Fruit fly (Drosophila melanogaster): ENCODE data around the gene CG43645.

DNA sequence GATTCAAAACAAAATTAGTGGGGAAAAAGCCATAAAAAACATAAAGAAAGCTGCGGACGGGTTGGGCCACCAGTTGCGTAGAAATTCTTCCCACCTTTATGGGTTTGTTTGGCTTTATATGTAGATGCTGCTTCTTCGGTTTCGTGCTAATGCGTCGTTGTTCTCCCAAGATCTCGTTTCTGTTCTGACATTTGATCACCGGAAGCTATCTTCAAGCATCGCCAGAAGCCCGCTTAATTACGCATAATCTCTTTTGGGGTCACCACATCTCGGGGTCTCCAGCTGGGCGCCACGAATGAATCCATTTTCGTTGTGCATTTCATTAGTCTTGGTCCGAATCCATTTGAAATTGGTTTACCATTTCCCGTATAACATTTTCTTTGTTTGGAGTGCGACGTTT lies 10.2 kb downstream of the CG43645 start:
- TF ChIP-seq OdsH (GFP tag; optimal IDR thresholded peaks at IDR 0.05): no peak
- no peak for TF ChIP-seq tai (GFP tag; optimal IDR thresholded peaks at IDR 0.05)
- TF ChIP-seq Dfd (GFP tag; optimal IDR thresholded peaks at IDR 0.05): no peak
- TF ChIP-seq fru (GFP tag; optimal IDR thresholded peaks at IDR 0.05): no peak
- no peak for TF ChIP-seq CG32264 (GFP tag; optimal IDR thresholded peaks at IDR 0.05)
- TF ChIP-seq pan (optimal IDR thresholded peaks at IDR 0.05): no peak
- no peak for TF ChIP-seq usp (GFP tag; optimal IDR thresholded peaks at IDR 0.05)
- TF ChIP-seq h (GFP tag; optimal IDR thresholded peaks at IDR 0.05): no peak
- no peak for TF ChIP-seq sage (GFP tag; optimal IDR thresholded peaks at IDR 0.05)
- no peak for TF ChIP-seq Abd-B (GFP tag; optimal IDR thresholded peaks at IDR 0.05)
- TF ChIP-seq rgr (GFP tag; optimal IDR thresholded peaks at IDR 0.05): no peak
- no peak for TF ChIP-seq GATAd (GFP tag; optimal IDR thresholded peaks at IDR 0.05)
- no peak for TF ChIP-seq dl (GFP tag; optimal IDR thresholded peaks at IDR 0.05; ENCODE audit: insufficient read depth in 1 of 2, partially characterized antibody in 2 of 2)

Measured in whole organism, wandering third instar larva.